Worm (Caenorhabditis elegans): ENCODE measurements around the gene T22F3.8.

The T22F3.8 gene

ce11 chrV:3583622-3584021 lies 21.6 kb downstream of the T22F3.8 start:
- TF ChIP-seq hmbx-1 (tag; optimal IDR thresholded peaks at IDR 0.05) = no peak
- TF ChIP-seq ceh-13 (GFP tag; optimal IDR thresholded peaks at IDR 0.05) = no peak
- no peak for TF ChIP-seq flt-1 (GFP tag; IDR thresholded peaks at IDR 0.05)
- TF ChIP-seq aly-1 (tag; optimal IDR thresholded peaks at IDR 0.05) = no peak
- TF ChIP-seq pes-1 (GFP tag; IDR thresholded peaks at IDR 0.05) = no peak
- no peak for TF ChIP-seq tra-4 (tag; optimal IDR thresholded peaks at IDR 0.05)

- TF ChIP-seq tbx-37 (GFP tag; conservative IDR thresholded peaks at IDR 0.05) (no peak), pes-1 (GFP tag; IDR thresholded peaks at IDR 0.05) (no peak), scrt-1 (GFP tag; IDR thresholded peaks at IDR 0.05) (no peak), ceh-36 (tag; optimal IDR thresholded peaks at IDR 0.05) (no peak), B0310.2 (tag; optimal IDR thresholded peaks at IDR 0.05) (no peak), sea-1 (GFP tag; conservative IDR thresholded peaks at IDR 0.05) (no peak), tbx-11 (GFP tag; IDR thresholded peaks at IDR 0.05) (no peak), flt-1 (GFP tag; IDR thresholded peaks at IDR 0.05) (no peak), aly-1 (tag; optimal IDR thresholded peaks at IDR 0.05) (no peak), hmbx-1 (tag; optimal IDR thresholded peaks at IDR 0.05) (no peak)
Observed at ce11 chrV:3582671-3583070, 22.6 kb downstream of the T22F3.8 start.

ce11 chrV:3582086-3582485 lies 23.1 kb downstream of the T22F3.8 start:
- TF ChIP-seq tbx-11 (GFP tag; IDR thresholded peaks at IDR 0.05) = no peak
- 0 out of 2 replicates have a peak, but pooled peaks have one; percentile 9 for TF ChIP-seq pes-1 (GFP tag; IDR thresholded peaks at IDR 0.05)

ce11 chrV:3581643-3582042 lies 23.6 kb downstream of the T22F3.8 start:
- no peak for TF ChIP-seq tra-4 (tag; optimal IDR thresholded peaks at IDR 0.05)
- TF ChIP-seq aly-1 (tag; optimal IDR thresholded peaks at IDR 0.05) = no peak
- TF ChIP-seq ets-7 (tag; optimal IDR thresholded peaks at IDR 0.05) = no peak
- no peak for TF ChIP-seq ceh-36 (tag; optimal IDR thresholded peaks at IDR 0.05)
- no peak for TF ChIP-seq flt-1 (GFP tag; IDR thresholded peaks at IDR 0.05)
- no peak for TF ChIP-seq hnd-1 (tag; optimal IDR thresholded peaks at IDR 0.05)
- TF ChIP-seq F13C5.2 (tag; optimal IDR thresholded peaks at IDR 0.05) = no peak
- TF ChIP-seq pes-1 (GFP tag; IDR thresholded peaks at IDR 0.05) = no peak
- no peak for TF ChIP-seq ceh-13 (GFP tag; optimal IDR thresholded peaks at IDR 0.05)
- no peak for TF ChIP-seq hmg-4 (GFP tag; optimal IDR thresholded peaks at IDR 0.05)

ce11 chrV:3581034-3581433 lies 24.2 kb downstream of the T22F3.8 start:
- TF ChIP-seq sea-1 (GFP tag; conservative IDR thresholded peaks at IDR 0.05) (no peak), ama-1 (optimal IDR thresholded peaks at IDR 0.05) (no peak), ceh-36 (tag; optimal IDR thresholded peaks at IDR 0.05) (no peak), aly-1 (tag; optimal IDR thresholded peaks at IDR 0.05) (no peak), tbx-37 (GFP tag; conservative IDR thresholded peaks at IDR 0.05) (no peak), hnd-1 (tag; optimal IDR thresholded peaks at IDR 0.05) (no peak), hmg-4 (GFP tag; optimal IDR thresholded peaks at IDR 0.05) (no peak)

ce11 chrV:3580385-3580784 lies 24.8 kb downstream of the T22F3.8 start:
- TF ChIP-seq tbx-11 (GFP tag; IDR thresholded peaks at IDR 0.05) (no peak), ceh-36 (tag; optimal IDR thresholded peaks at IDR 0.05) (no peak), hmbx-1 (tag; optimal IDR thresholded peaks at IDR 0.05) (no peak), flt-1 (GFP tag; IDR thresholded peaks at IDR 0.05) (no peak), hmg-4 (GFP tag; optimal IDR thresholded peaks at IDR 0.05) (no peak), sea-1 (GFP tag; conservative IDR thresholded peaks at IDR 0.05) (no peak), ama-1 (optimal IDR thresholded peaks at IDR 0.05) (no peak), tra-4 (tag; optimal IDR thresholded peaks at IDR 0.05) (no peak), scrt-1 (GFP tag; IDR thresholded peaks at IDR 0.05) (no peak), F13C5.2 (tag; optimal IDR thresholded peaks at IDR 0.05) (no peak), tbx-37 (GFP tag; conservative IDR thresholded peaks at IDR 0.05) (no peak), ceh-13 (GFP tag; optimal IDR thresholded peaks at IDR 0.05) (no peak), pes-1 (GFP tag; IDR thresholded peaks at IDR 0.05) (no peak)

- TF ChIP-seq ceh-13 (GFP tag; optimal IDR thresholded peaks at IDR 0.05) = no peak
- TF ChIP-seq ama-1 (optimal IDR thresholded peaks at IDR 0.05) = no peak
- TF ChIP-seq F13C5.2 (tag; optimal IDR thresholded peaks at IDR 0.05) = no peak
- TF ChIP-seq tra-4 (tag; optimal IDR thresholded peaks at IDR 0.05) = no peak
- TF ChIP-seq scrt-1 (GFP tag; IDR thresholded peaks at IDR 0.05) = no peak
- TF ChIP-seq tbx-11 (GFP tag; IDR thresholded peaks at IDR 0.05) = no peak
- no peak for TF ChIP-seq pes-1 (GFP tag; IDR thresholded peaks at IDR 0.05)
- TF ChIP-seq ets-7 (tag; optimal IDR thresholded peaks at IDR 0.05) = no peak
- no peak for TF ChIP-seq aly-1 (tag; optimal IDR thresholded peaks at IDR 0.05)
- no peak for TF ChIP-seq sea-1 (GFP tag; conservative IDR thresholded peaks at IDR 0.05)
- TF ChIP-seq tbx-37 (GFP tag; conservative IDR thresholded peaks at IDR 0.05) = no peak
- no peak for TF ChIP-seq B0310.2 (tag; optimal IDR thresholded peaks at IDR 0.05)
- TF ChIP-seq ceh-36 (tag; optimal IDR thresholded peaks at IDR 0.05) = no peak
- TF ChIP-seq hmg-4 (GFP tag; optimal IDR thresholded peaks at IDR 0.05) = no peak
- no peak for TF ChIP-seq hnd-1 (tag; optimal IDR thresholded peaks at IDR 0.05)
- TF ChIP-seq flt-1 (GFP tag; IDR thresholded peaks at IDR 0.05) = no peak
Observed at ce11 chrV:3579795-3580194, 25.4 kb downstream of the T22F3.8 start.

ce11 chrV:3579248-3579647 lies 26.0 kb downstream of the T22F3.8 start:
- no peak for TF ChIP-seq B0310.2 (tag; optimal IDR thresholded peaks at IDR 0.05)
- no peak for TF ChIP-seq F13C5.2 (tag; optimal IDR thresholded peaks at IDR 0.05)
- no peak for TF ChIP-seq scrt-1 (GFP tag; IDR thresholded peaks at IDR 0.05)
- no peak for TF ChIP-seq hmg-4 (GFP tag; optimal IDR thresholded peaks at IDR 0.05)
- TF ChIP-seq hmbx-1 (tag; optimal IDR thresholded peaks at IDR 0.05) = no peak
- no peak for TF ChIP-seq ets-7 (tag; optimal IDR thresholded peaks at IDR 0.05)
- TF ChIP-seq tra-4 (tag; optimal IDR thresholded peaks at IDR 0.05) = no peak
- TF ChIP-seq pes-1 (GFP tag; IDR thresholded peaks at IDR 0.05) = no peak
- no peak for TF ChIP-seq hnd-1 (tag; optimal IDR thresholded peaks at IDR 0.05)
- TF ChIP-seq ceh-13 (GFP tag; optimal IDR thresholded peaks at IDR 0.05) = no peak
- no peak for TF ChIP-seq sea-1 (GFP tag; conservative IDR thresholded peaks at IDR 0.05)
- no peak for TF ChIP-seq ama-1 (optimal IDR thresholded peaks at IDR 0.05)
- TF ChIP-seq flt-1 (GFP tag; IDR thresholded peaks at IDR 0.05) = no peak
